Worm (Caenorhabditis elegans): ENCODE results near the gene mfsd-11.

- TF ChIP-seq ztf-23 (GFP tag; IDR thresholded peaks at IDR 0.05) = no peak
- no peak for TF ChIP-seq med-1 (GFP tag; optimal IDR thresholded peaks at IDR 0.05; ENCODE audit: insufficient read depth)
- TF ChIP-seq tab-1 (GFP tag; IDR thresholded peaks at IDR 0.05) = no peak
Observed at ce11 chrX:12176394-12176793, 22.5 kb upstream of the mfsd-11 start.

Data from whole organism, midembryonic.